Fruit fly (Drosophila melanogaster) whole organism, embryonic: ENCODE data around the gene mts.

Source experiments
- CG10366 ChIP-seq: fragments of 200-800 bp; sonication (Bioruptor generic); IDR thresholded peaks from 2 replicates; pipeline ENCODE4 v1.3.6; 2022; ENCODE audit warnings: missing biosample characterization, missing genetic modification characterization
- CG10654 ChIP-seq: fragments of 200-800 bp; sonication (Bioruptor generic); optimal IDR thresholded peaks from 2 replicates; lab custom pipeline; 2016; ENCODE audit warnings: missing biosample characterization, missing genetic modification characterization
- CG11560 ChIP-seq: fragments of 200-800 bp; sonication (Bioruptor generic); IDR thresholded peaks from 3 replicates; pipeline ENCODE4 v1.3.6; 2022; ENCODE audit warnings: missing biosample characterization, missing genetic modification characterization
- CG12219 ChIP-seq: fragments of 200-800 bp; sonication (Bioruptor generic); optimal IDR thresholded peaks from 3 replicates; lab custom pipeline; 2018; ENCODE audit warnings: missing biosample characterization, mild to moderate bottlenecking, missing genetic modification characterization
- CG12391 ChIP-seq: fragments of 200-800 bp; sonication (Bioruptor generic); optimal IDR thresholded peaks from 3 replicates; lab custom pipeline; 2018; ENCODE audit warnings: missing biosample characterization, mild to moderate bottlenecking, missing genetic modification characterization, moderate library complexity
- CG13424 ChIP-seq: fragments of 200-800 bp; sonication (Bioruptor generic); optimal IDR thresholded peaks from 2 replicates; lab custom pipeline; 2019; ENCODE audit warnings: missing biosample characterization, mild to moderate bottlenecking, missing genetic modification characterization, moderate library complexity
- CG13624 ChIP-seq: fragments of 200-800 bp; sonication (Bioruptor generic); optimal IDR thresholded peaks from 2 replicates; lab custom pipeline; 2016; ENCODE audit warnings: missing biosample characterization, missing genetic modification characterization
- CG14860 ChIP-seq: fragments of 200-800 bp; sonication (Bioruptor generic); IDR thresholded peaks from 3 replicates; pipeline ENCODE4 v1.3.6; 2022; ENCODE audit warnings: missing biosample characterization, missing genetic modification characterization; ENCODE audit not compliant: partially characterized antibody
- CG1603 ChIP-seq: fragments of 200-800 bp; sonication (Bioruptor generic); optimal IDR thresholded peaks from 2 replicates; lab custom pipeline; 2019; ENCODE audit warnings: missing biosample characterization, mild to moderate bottlenecking, missing genetic modification characterization, moderate library complexity
- CG16813 ChIP-seq: fragments of 200-800 bp; sonication (Bioruptor generic); IDR thresholded peaks from 3 replicates; pipeline ENCODE4 v1.3.6; 2022; ENCODE audit warnings: missing biosample characterization, missing genetic modification characterization; ENCODE audit not compliant: partially characterized antibody
- CG16815 ChIP-seq: fragments of 200-800 bp; sonication (Bioruptor generic); optimal IDR thresholded peaks from 3 replicates; lab custom pipeline; 2017; ENCODE audit warnings: missing biosample characterization, mild to moderate bottlenecking, missing genetic modification characterization
- CG17385 ChIP-seq: fragments of 200-800 bp; sonication (Bioruptor generic); optimal IDR thresholded peaks from 3 replicates; lab custom pipeline; 2018; ENCODE audit warnings: missing biosample characterization, mild to moderate bottlenecking, missing genetic modification characterization
- CG18764 ChIP-seq: fragments of 200-800 bp; sonication (Bioruptor generic); optimal IDR thresholded peaks from 3 replicates; lab custom pipeline; 2016; ENCODE audit warnings: missing biosample characterization, missing genetic modification characterization
- CG3065 ChIP-seq: fragments of 200-800 bp; sonication (Bioruptor generic); optimal IDR thresholded peaks from 2 replicates; lab custom pipeline; 2016; ENCODE audit warnings: missing biosample characterization, missing genetic modification characterization
- CG31224 ChIP-seq: fragments of 200-800 bp; sonication (Bioruptor generic); IDR thresholded peaks from 2 replicates; pipeline ENCODE4 v1.3.6; 2022; ENCODE audit warnings: missing biosample characterization, missing genetic modification characterization
- CG3847 ChIP-seq: fragments of 200-800 bp; sonication (Bioruptor generic); IDR thresholded peaks from 2 replicates; pipeline ENCODE4 v1.3.6; 2022; ENCODE audit warnings: missing biosample characterization, missing genetic modification characterization
- CG4282 ChIP-seq: fragments of 200-800 bp; sonication (Bioruptor generic); optimal IDR thresholded peaks from 2 replicates; lab custom pipeline; 2016; ENCODE audit warnings: missing biosample characterization, missing genetic modification characterization
- CG6254 ChIP-seq: fragments of 200-800 bp; sonication (Bioruptor generic); optimal IDR thresholded peaks from 3 replicates; lab custom pipeline; 2017; ENCODE audit warnings: mild to moderate bottlenecking, missing biosample characterization, missing genetic modification reagents, missing genetic modification characterization
- CG6654 ChIP-seq: fragments of 200-800 bp; sonication (Bioruptor generic); optimal IDR thresholded peaks from 2 replicates; lab custom pipeline; 2017; ENCODE audit warnings: missing biosample characterization, mild to moderate bottlenecking, missing genetic modification characterization
- CG6813 ChIP-seq: fragments of 200-800 bp; sonication (Bioruptor generic); optimal IDR thresholded peaks from 2 replicates; lab custom pipeline; 2017; ENCODE audit warnings: missing biosample characterization, missing genetic modification characterization, mild to moderate bottlenecking, moderate library complexity, missing genetic modification reagents
- CG9817 ChIP-seq: fragments of 200-800 bp; sonication (Bioruptor generic); optimal IDR thresholded peaks from 2 replicates; lab custom pipeline; 2018; ENCODE audit warnings: missing biosample characterization, mild to moderate bottlenecking, missing genetic modification characterization, moderate library complexity
- Camta ChIP-seq: fragments of 200-800 bp; sonication (Bioruptor generic); optimal IDR thresholded peaks from 2 replicates; lab custom pipeline; 2016; ENCODE audit warnings: missing biosample characterization, missing genetic modification characterization
- Dad ChIP-seq: fragments of 200-800 bp; sonication (Bioruptor generic); optimal IDR thresholded peaks from 3 replicates; lab custom pipeline; 2016; ENCODE audit warnings: missing biosample characterization, missing genetic modification characterization
- Doc3 ChIP-seq: fragments of 200-800 bp; sonication (Bioruptor generic); IDR thresholded peaks from 3 replicates; pipeline ENCODE4 v1.3.6; 2022; ENCODE audit warnings: missing biosample characterization, missing genetic modification characterization; ENCODE audit not compliant: partially characterized antibody
- E2f1 ChIP-seq: fragments of 200-800 bp; sonication (Bioruptor generic); IDR thresholded peaks from 2 replicates; pipeline ENCODE4 v1.3.6; 2022; ENCODE audit warnings: missing biosample characterization, missing genetic modification characterization
- HLH3B ChIP-seq: fragments of 200-800 bp; sonication (Bioruptor generic); IDR thresholded peaks from 2 replicates; pipeline ENCODE4 v1.3.6; 2022; ENCODE audit warnings: missing biosample characterization, missing genetic modification characterization
- Hr3 ChIP-seq: fragments of 200-800 bp; sonication (Bioruptor generic); optimal IDR thresholded peaks from 3 replicates; lab custom pipeline; 2016; ENCODE audit warnings: missing biosample characterization, missing genetic modification characterization
- Lim3 ChIP-seq: fragments of 200-800 bp; sonication (Bioruptor generic); IDR thresholded peaks from 2 replicates; pipeline ENCODE4 v1.3.6; 2022; ENCODE audit warnings: missing biosample characterization, missing genetic modification characterization
- Max ChIP-seq: fragments of 200-800 bp; sonication (Bioruptor generic); optimal IDR thresholded peaks from 2 replicates; lab custom pipeline; 2016; ENCODE audit warnings: missing biosample characterization, mild to moderate bottlenecking, missing genetic modification characterization
- Pdp1 ChIP-seq, 2 experiments: fragments of 200-800 bp; sonication (Bioruptor generic); optimal IDR thresholded peaks; 3 replicates each; lab custom pipeline; 2016; ENCODE audit warnings: missing biosample characterization in 2 of 2, missing genetic modification characterization in 2 of 2, mild to moderate bottlenecking in 1 of 2, moderate library complexity in 1 of 2
- Rx ChIP-seq: fragments of 200-800 bp; sonication (Bioruptor generic); IDR thresholded peaks from 2 replicates; pipeline ENCODE4 v1.3.6; 2022; ENCODE audit warnings: missing biosample characterization, missing genetic modification characterization
- Ssrp ChIP-seq: fragments of 200-800 bp; sonication (Bioruptor generic); optimal IDR thresholded peaks from 2 replicates; lab custom pipeline; 2018; ENCODE audit warnings: missing biosample characterization, mild to moderate bottlenecking, missing genetic modification characterization, moderate library complexity
- Usf ChIP-seq: fragments of 200-800 bp; sonication (Bioruptor generic); optimal IDR thresholded peaks from 2 replicates; lab custom pipeline; 2017; ENCODE audit warnings: missing genotype, missing biosample characterization, missing genetic modification characterization
- ase ChIP-seq: fragments of 200-800 bp; sonication (Bioruptor generic); IDR thresholded peaks from 3 replicates; pipeline ENCODE4 v1.3.6; 2022; ENCODE audit warnings: missing biosample characterization, missing genetic modification characterization
- bcd ChIP-seq: fragments of 200-800 bp; sonication (Bioruptor generic); optimal IDR thresholded peaks from 2 replicates; lab custom pipeline; 2017; ENCODE audit warnings: missing biosample characterization, mild to moderate bottlenecking, missing genetic modification characterization
- bsh ChIP-seq, 2 experiments: fragments of 200-800 bp; sonication (Bioruptor generic); optimal IDR thresholded peaks; 2 replicates each; lab custom pipeline; 2017 to 2018; ENCODE audit warnings: mild to moderate bottlenecking in 2 of 2, missing biosample characterization in 2 of 2, missing genetic modification characterization in 2 of 2, moderate library complexity in 1 of 2
- dysf ChIP-seq: fragments of 200-800 bp; sonication (Bioruptor generic); IDR thresholded peaks from 3 replicates; pipeline ENCODE4 v1.3.6; 2022; ENCODE audit warnings: missing biosample characterization, missing genetic modification characterization
- grn ChIP-seq: fragments of 200-800 bp; sonication (Bioruptor generic); optimal IDR thresholded peaks from 3 replicates; lab custom pipeline; 2017; ENCODE audit warnings: missing biosample characterization, missing genetic modification characterization
- gro ChIP-seq: fragments of 200-800 bp; sonication (Bioruptor generic); optimal IDR thresholded peaks from 2 replicates; lab custom pipeline; 2016; ENCODE audit warnings: missing biosample characterization, missing genetic modification characterization
- luna ChIP-seq: fragments of 200-800 bp; sonication (Bioruptor generic); optimal IDR thresholded peaks from 2 replicates; lab custom pipeline; 2016; ENCODE audit warnings: missing biosample characterization, missing genetic modification characterization
- maf-S ChIP-seq: fragments of 200-800 bp; sonication (Bioruptor generic); optimal IDR thresholded peaks from 2 replicates; lab custom pipeline; 2016; ENCODE audit warnings: missing biosample characterization, missing genetic modification characterization
- otp ChIP-seq: fragments of 200-800 bp; sonication (Bioruptor generic); IDR thresholded peaks from 3 replicates; pipeline ENCODE4, ENCODE4 v1.3.6; 2022; ENCODE audit warnings: missing biosample characterization, missing genetic modification characterization
- pho ChIP-seq: fragments of 200-800 bp; sonication (Bioruptor generic); optimal IDR thresholded peaks from 2 replicates; lab custom pipeline; 2016; ENCODE audit warnings: missing biosample characterization, missing genetic modification characterization
- ro ChIP-seq: fragments of 200-800 bp; sonication (Bioruptor generic); IDR thresholded peaks from 2 replicates; pipeline ENCODE4 v1.3.6; 2022; ENCODE audit warnings: missing biosample characterization, missing genetic modification characterization
- row ChIP-seq: fragments of 200-800 bp; sonication (Bioruptor generic); IDR thresholded peaks from 3 replicates; pipeline ENCODE4 v1.3.6; 2022; ENCODE audit warnings: missing biosample characterization, missing genetic modification characterization
- shn ChIP-seq: fragments of 200-800 bp; sonication (Bioruptor generic); optimal IDR thresholded peaks from 3 replicates; lab custom pipeline; 2016; ENCODE audit warnings: missing biosample characterization, missing genetic modification characterization
- sna ChIP-seq: fragments of 200-800 bp; sonication (Bioruptor generic); IDR thresholded peaks from 2 replicates; pipeline ENCODE4 v1.3.6; 2022; ENCODE audit warnings: missing biosample characterization, missing genetic modification characterization; ENCODE audit not compliant: partially characterized antibody
- sob ChIP-seq: fragments of 200-800 bp; sonication (Bioruptor generic); IDR thresholded peaks from 2 replicates; pipeline ENCODE4 v1.3.6; 2022; ENCODE audit warnings: missing biosample characterization, missing genetic modification characterization
- tap ChIP-seq: fragments of 200-800 bp; optimal IDR thresholded peaks from 3 replicates; lab custom pipeline; 2019; ENCODE audit warnings: missing biosample characterization, mild to moderate bottlenecking, missing genetic modification characterization, moderate library complexity
- z ChIP-seq: fragments of 200-800 bp; sonication (Bioruptor generic); IDR thresholded peaks from 3 replicates; pipeline ENCODE4 v1.3.6; 2022; ENCODE audit warnings: missing biosample characterization, missing genetic modification characterization
- zen2 ChIP-seq: fragments of 200-800 bp; sonication (Bioruptor generic); IDR thresholded peaks from 3 replicates; pipeline ENCODE4 v1.3.6; 2022; ENCODE audit warnings: missing biosample characterization, missing genetic modification characterization; ENCODE audit not compliant: partially characterized antibody
- zf30C ChIP-seq: fragments of 200-800 bp; sonication (Bioruptor generic); optimal IDR thresholded peaks from 3 replicates; lab custom pipeline; 2018; ENCODE audit warnings: missing biosample characterization, mild to moderate bottlenecking, missing genetic modification characterization

The mts gene

dm6 chr2L:7872680-7873079 is 45.2 kb downstream of the mts start (continued):
- TF ChIP-seq E2f1 (GFP tag; lab: Robert Waterston, UW) (no peak), z (GFP tag; lab: Robert Waterston, UW) (no peak), CG6813 (GFP tag; lab: Kevin White, UChicago) (no peak), CG3065 (GFP tag; lab: Kevin White, UChicago) (no peak), Doc3 (GFP tag; lab: Robert Waterston, UW) (peak; percentile 50; the same call in 2 of the 3 replicates), CG12391 (tag; lab: Kevin White, UChicago) (no peak), dysf (GFP tag; lab: Robert Waterston, UW) (no peak), CG18764 (GFP tag; lab: Kevin White, UChicago) (no peak), CG1603 (tag; lab: Kevin White, UChicago) (no peak), CG10654 (GFP tag; lab: Kevin White, UChicago) (no peak), sna (peak; percentile 74), zen2 (peak; percentile 78), sob (GFP tag; lab: Robert Waterston, UW) (no peak), CG17385 (GFP tag; lab: Kevin White, UChicago) (no peak), CG12219 (GFP tag; lab: Kevin White, UChicago) (no peak), bsh (GFP tag; optimal IDR thresholded peaks at IDR 0.05; lab: Kevin White, UChicago) (no peak), CG3847 (GFP tag; lab: Robert Waterston, UW) (no peak), HLH3B (GFP tag; lab: Robert Waterston, UW) (no peak), zf30C (no peak), shn (no peak), CG31224 (GFP tag; lab: Robert Waterston, UW) (no peak), row (GFP tag; lab: Robert Waterston, UW) (no peak), CG16815 (GFP tag; lab: Kevin White, UChicago) (no peak), tap (no peak), CG14860 (GFP tag; lab: Robert Waterston, UW) (peak; percentile 88), ase (GFP tag; lab: Robert Waterston, UW) (no peak), bcd (GFP tag; lab: Kevin White, UChicago) (no peak), CG13624 (GFP tag; lab: Kevin White, UChicago) (no peak), Rx (no peak), CG16813 (GFP tag; lab: Robert Waterston, UW) (peak; percentile 75), luna (GFP tag; lab: Kevin White, UChicago) (no peak), Hr3 (GFP tag; lab: Kevin White, UChicago) (no peak), CG9817 (no peak), Camta (GFP tag; lab: Kevin White, UChicago) (no peak), CG13424 (tag; lab: Kevin White, UChicago) (no peak), Pdp1 (GFP tag; optimal IDR thresholded peaks at IDR 0.05; lab: Kevin White, UChicago) (no peak), CG6654 (no peak), Lim3 (GFP tag; lab: Robert Waterston, UW) (no peak), grn (no peak), Dad (no peak), Ssrp (no peak), CG10366 (GFP tag; lab: Robert Waterston, UW) (no peak), Max (GFP tag; lab: Kevin White, UChicago) (no peak), maf-S (no peak), gro (GFP tag; lab: Kevin White, UChicago) (no peak), CG4282 (GFP tag; lab: Kevin White, UChicago) (no peak), CG11560 (tag; lab: Robert Waterston, UW) (no peak), otp (no peak), pho (GFP tag; lab: Kevin White, UChicago) (no peak), ro (no peak), CG6254 (GFP tag; lab: Kevin White, UChicago) (no peak), Usf (GFP tag; lab: Kevin White, UChicago) (no peak)
